Fruit fly (Drosophila melanogaster) whole organism, embryonic: Measurements from ENCODE around the gene CG6126.

Source experiments
- Abd-B ChIP-seq: fragments of 200-800 bp; sonication (Bioruptor generic); optimal IDR thresholded peaks from 2 replicates; lab custom pipeline; 2018; ENCODE audit warnings: missing biosample characterization, mild to moderate bottlenecking, missing genetic modification characterization, moderate library complexity
- Adf1 ChIP-seq: fragments of 200-800 bp; sonication (Bioruptor generic); IDR thresholded peaks from 2 replicates; pipeline ENCODE4 v1.3.6; 2022; ENCODE audit warnings: missing biosample characterization, missing genetic modification characterization
- Bgb ChIP-seq: fragments of 200-800 bp; sonication (Bioruptor generic); IDR thresholded peaks from 2 replicates; pipeline ENCODE4 v1.3.6; 2022; ENCODE audit warnings: missing biosample characterization, missing genetic modification characterization; ENCODE audit not compliant: partially characterized antibody
- Bteb2 ChIP-seq: fragments of 200-800 bp; sonication (Bioruptor generic); optimal IDR thresholded peaks from 2 replicates; lab custom pipeline; 2016; ENCODE audit warnings: missing biosample characterization, missing genetic modification characterization
- CG10267 ChIP-seq: fragments of 200-800 bp; sonication (Bioruptor generic); optimal IDR thresholded peaks from 2 replicates; lab custom pipeline; 2018; ENCODE audit warnings: missing biosample characterization, mild to moderate bottlenecking, missing genetic modification characterization, moderate library complexity
- CG10431 ChIP-seq: fragments of 200-800 bp; sonication (Bioruptor generic); optimal IDR thresholded peaks from 3 replicates; lab custom pipeline; 2018; ENCODE audit warnings: missing biosample characterization, mild to moderate bottlenecking, missing genetic modification characterization
- CG11456 ChIP-seq: fragments of 200-800 bp; sonication (Bioruptor generic); IDR thresholded peaks from 3 replicates; pipeline ENCODE4 v1.3.6; 2022; ENCODE audit warnings: missing biosample characterization, missing genetic modification characterization
- CG11723 ChIP-seq: fragments of 200-800 bp; sonication (Bioruptor generic); optimal IDR thresholded peaks from 2 replicates; lab custom pipeline; 2017; ENCODE audit warnings: missing biosample characterization, mild to moderate bottlenecking, missing genetic modification characterization
- CG17186 ChIP-seq: fragments of 200-800 bp; sonication (Bioruptor generic); optimal IDR thresholded peaks from 3 replicates; lab custom pipeline; 2017; ENCODE audit warnings: missing biosample characterization, missing genetic modification reagents, missing genetic modification characterization
- CG17328 ChIP-seq: fragments of 200-800 bp; sonication (Bioruptor generic); IDR thresholded peaks from 2 replicates; pipeline ENCODE4 v1.3.6; 2022; ENCODE audit warnings: missing biosample characterization, missing genetic modification characterization
- CG17359 ChIP-seq: fragments of 200-800 bp; sonication (Bioruptor generic); optimal IDR thresholded peaks from 3 replicates; lab custom pipeline; 2018; ENCODE audit warnings: missing biosample characterization, mild to moderate bottlenecking, missing genetic modification characterization, moderate library complexity
- CG18599 ChIP-seq: fragments of 200-800 bp; sonication (Bioruptor generic); optimal IDR thresholded peaks from 3 replicates; lab custom pipeline; 2017; ENCODE audit warnings: missing biosample characterization, missing genetic modification characterization, mild to moderate bottlenecking, moderate library complexity, missing genetic modification reagents
- CG2712 ChIP-seq: fragments of 200-800 bp; optimal IDR thresholded peaks from 3 replicates; lab custom pipeline; 2019; ENCODE audit warnings: missing biosample characterization, mild to moderate bottlenecking, missing genetic modification characterization, moderate library complexity
- CG30403 ChIP-seq: fragments of 200-800 bp; sonication (Bioruptor generic); optimal IDR thresholded peaks from 3 replicates; lab custom pipeline; 2016; ENCODE audit warnings: missing biosample characterization, missing genetic modification characterization
- CG31441 ChIP-seq: fragments of 200-800 bp; sonication (Bioruptor generic); IDR thresholded peaks from 2 replicates; pipeline ENCODE4 v1.3.6; 2022; ENCODE audit warnings: missing biosample characterization, missing genetic modification characterization
- CG3407 ChIP-seq: fragments of 200-800 bp; sonication (Bioruptor generic); optimal IDR thresholded peaks from 2 replicates; lab custom pipeline; 2018; ENCODE audit warnings: missing biosample characterization, mild to moderate bottlenecking, missing genetic modification characterization
- CG34422 ChIP-seq: fragments of 200-800 bp; sonication (Bioruptor generic); IDR thresholded peaks from 3 replicates; pipeline ENCODE4 v1.3.6; 2022; ENCODE audit warnings: missing biosample characterization, missing genetic modification characterization
- CG43689 ChIP-seq: fragments of 200-800 bp; sonication (Bioruptor generic); IDR thresholded peaks from 2 replicates; pipeline ENCODE4 v1.3.6; 2022; ENCODE audit warnings: missing biosample characterization, missing genetic modification characterization
- CG6854 ChIP-seq: fragments of 200-800 bp; sonication (Bioruptor generic); optimal IDR thresholded peaks from 3 replicates; lab custom pipeline; 2017; ENCODE audit warnings: missing biosample characterization, mild to moderate bottlenecking, missing genetic modification characterization
- CG7271 ChIP-seq: fragments of 200-800 bp; sonication (Bioruptor generic); optimal IDR thresholded peaks from 2 replicates; lab custom pipeline; 2018; ENCODE audit warnings: missing biosample characterization, mild to moderate bottlenecking, missing genetic modification characterization, moderate library complexity
- CG8924 ChIP-seq: fragments of 200-800 bp; optimal IDR thresholded peaks from 3 replicates; lab custom pipeline; 2019; ENCODE audit warnings: missing biosample characterization, mild to moderate bottlenecking, missing genetic modification characterization, moderate library complexity
- CG9727 ChIP-seq: fragments of 200-800 bp; sonication (Bioruptor generic); optimal IDR thresholded peaks from 3 replicates; lab custom pipeline; 2017; ENCODE audit warnings: missing biosample characterization, mild to moderate bottlenecking, missing genetic modification characterization
- CG9817 ChIP-seq: fragments of 200-800 bp; sonication (Bioruptor generic); optimal IDR thresholded peaks from 2 replicates; lab custom pipeline; 2018; ENCODE audit warnings: missing biosample characterization, mild to moderate bottlenecking, missing genetic modification characterization, moderate library complexity
- Doc3 ChIP-seq: fragments of 200-800 bp; sonication (Bioruptor generic); IDR thresholded peaks from 3 replicates; pipeline ENCODE4 v1.3.6; 2022; ENCODE audit warnings: missing biosample characterization, missing genetic modification characterization; ENCODE audit not compliant: partially characterized antibody
- Fer3 ChIP-seq: fragments of 200-800 bp; sonication (Bioruptor generic); optimal IDR thresholded peaks from 2 replicates; lab custom pipeline; 2018; ENCODE audit warnings: missing biosample characterization, mild to moderate bottlenecking, missing genetic modification characterization, moderate library complexity
- GATAe ChIP-seq: fragments of 200-800 bp; sonication (Bioruptor generic); conservative IDR thresholded peaks from 2 replicates; pipeline ENCODE4 v1.3.6; 2022; ENCODE audit warnings: missing biosample characterization, missing genetic modification characterization
- Gsc ChIP-seq: fragments of 200-800 bp; sonication (Bioruptor generic); IDR thresholded peaks from 2 replicates; pipeline ENCODE4 v1.3.6; 2022; ENCODE audit warnings: missing biosample characterization, missing genetic modification characterization
- H2.0 ChIP-seq: fragments of 200-800 bp; sonication (Bioruptor generic); IDR thresholded peaks from 2 replicates; pipeline ENCODE4 v1.3.6; 2022; ENCODE audit warnings: missing biosample characterization, missing genetic modification characterization
- Hr51 ChIP-seq, 2 experiments: fragments of 200-800 bp; sonication (Bioruptor generic); optimal IDR thresholded peaks; 2 replicates in 1 of 2; 3 replicates in 1 of 2; lab custom pipeline; 2016 to 2018; ENCODE audit warnings: missing biosample characterization in 2 of 2, missing genetic modification characterization in 2 of 2, mild to moderate bottlenecking in 1 of 2, moderate library complexity in 1 of 2
- Jarid2 ChIP-seq: fragments of 200-800 bp; sonication (Bioruptor generic); optimal IDR thresholded peaks from 3 replicates; lab custom pipeline; 2017; ENCODE audit warnings: mild to moderate bottlenecking, missing biosample characterization, missing genetic modification reagents, missing genetic modification characterization
- NfI ChIP-seq: fragments of 200-800 bp; sonication (Bioruptor generic); optimal IDR thresholded peaks from 3 replicates; lab custom pipeline; 2018; ENCODE audit warnings: missing biosample characterization, mild to moderate bottlenecking, missing genetic modification characterization, moderate library complexity
- Oli ChIP-seq: fragments of 200-800 bp; sonication (Bioruptor generic); optimal IDR thresholded peaks from 2 replicates; lab custom pipeline; 2018; ENCODE audit warnings: missing biosample characterization, mild to moderate bottlenecking, missing genetic modification characterization, moderate library complexity
- ara ChIP-seq: fragments of 200-800 bp; sonication (Bioruptor generic); IDR thresholded peaks from 2 replicates; pipeline ENCODE4 v1.3.6; 2022; ENCODE audit warnings: missing biosample characterization, missing genetic modification characterization
- bab2 ChIP-seq: fragments of 200-800 bp; sonication (Bioruptor generic); optimal IDR thresholded peaks from 2 replicates; lab custom pipeline; 2016; ENCODE audit warnings: missing biosample characterization, missing genetic modification characterization
- crc ChIP-seq: fragments of 200-800 bp; sonication (Bioruptor generic); optimal IDR thresholded peaks from 2 replicates; lab custom pipeline; 2016; ENCODE audit warnings: missing biosample characterization, missing genetic modification characterization
- croc ChIP-seq: fragments of 200-800 bp; sonication (Bioruptor generic); conservative IDR thresholded peaks from 3 replicates; pipeline ENCODE4 v1.3.6; 2022; ENCODE audit warnings: missing biosample characterization, missing genetic modification characterization
- cwo ChIP-seq: fragments of 200-800 bp; sonication (Bioruptor generic); optimal IDR thresholded peaks from 3 replicates; lab custom pipeline; 2017; ENCODE audit warnings: missing biosample characterization, missing genetic modification characterization, mild to moderate bottlenecking, moderate library complexity, missing genetic modification reagents
- da ChIP-seq: fragments of 200-800 bp; sonication (Bioruptor generic); optimal IDR thresholded peaks from 2 replicates; lab custom pipeline; 2016; ENCODE audit warnings: missing biosample characterization, missing genetic modification characterization
- dpn ChIP-seq, 2 experiments: fragments of 200-800 bp; sonication (Bioruptor generic); optimal IDR thresholded peaks; 3 replicates each; lab custom pipeline; 2016; ENCODE audit warnings: missing biosample characterization in 2 of 2, missing genetic modification characterization in 2 of 2
- esg ChIP-seq: fragments of 200-800 bp; sonication (Bioruptor generic); conservative IDR thresholded peaks from 2 replicates; pipeline ENCODE4 v1.3.6; 2022; ENCODE audit warnings: missing biosample characterization, missing genetic modification characterization
- ftz-f1 ChIP-seq: fragments of 200-800 bp; sonication (Bioruptor generic); optimal IDR thresholded peaks from 2 replicates; lab custom pipeline; 2016; ENCODE audit warnings: missing biosample characterization, missing genetic modification characterization
- gro ChIP-seq: fragments of 200-800 bp; sonication (Bioruptor generic); optimal IDR thresholded peaks from 2 replicates; lab custom pipeline; 2016; ENCODE audit warnings: missing biosample characterization, missing genetic modification characterization
- ind ChIP-seq: fragments of 200-800 bp; sonication (Bioruptor generic); optimal IDR thresholded peaks from 3 replicates; lab custom pipeline; 2016; ENCODE audit warnings: missing biosample characterization, missing genetic modification characterization
- nmo ChIP-seq: fragments of 200-800 bp; sonication (Bioruptor generic); optimal IDR thresholded peaks from 2 replicates; lab custom pipeline; 2018; ENCODE audit warnings: missing biosample characterization, mild to moderate bottlenecking, missing genetic modification characterization, moderate library complexity
- otp ChIP-seq: fragments of 200-800 bp; sonication (Bioruptor generic); IDR thresholded peaks from 3 replicates; pipeline ENCODE4, ENCODE4 v1.3.6; 2022; ENCODE audit warnings: missing biosample characterization, missing genetic modification characterization
- pb ChIP-seq: fragments of 200-800 bp; sonication (Bioruptor generic); optimal IDR thresholded peaks from 3 replicates; lab custom pipeline; 2016; ENCODE audit warnings: missing biosample characterization, missing genetic modification characterization
- peb ChIP-seq: fragments of 200-800 bp; sonication (Bioruptor generic); IDR thresholded peaks from 2 replicates; pipeline ENCODE4 v1.3.6; 2022; ENCODE audit warnings: missing biosample characterization, missing genetic modification characterization
- psq ChIP-seq: fragments of 200-800 bp; sonication (Bioruptor generic); optimal IDR thresholded peaks from 2 replicates; lab custom pipeline; 2017; ENCODE audit warnings: missing biosample characterization, missing genetic modification characterization

CG6126 gene

DNA sequence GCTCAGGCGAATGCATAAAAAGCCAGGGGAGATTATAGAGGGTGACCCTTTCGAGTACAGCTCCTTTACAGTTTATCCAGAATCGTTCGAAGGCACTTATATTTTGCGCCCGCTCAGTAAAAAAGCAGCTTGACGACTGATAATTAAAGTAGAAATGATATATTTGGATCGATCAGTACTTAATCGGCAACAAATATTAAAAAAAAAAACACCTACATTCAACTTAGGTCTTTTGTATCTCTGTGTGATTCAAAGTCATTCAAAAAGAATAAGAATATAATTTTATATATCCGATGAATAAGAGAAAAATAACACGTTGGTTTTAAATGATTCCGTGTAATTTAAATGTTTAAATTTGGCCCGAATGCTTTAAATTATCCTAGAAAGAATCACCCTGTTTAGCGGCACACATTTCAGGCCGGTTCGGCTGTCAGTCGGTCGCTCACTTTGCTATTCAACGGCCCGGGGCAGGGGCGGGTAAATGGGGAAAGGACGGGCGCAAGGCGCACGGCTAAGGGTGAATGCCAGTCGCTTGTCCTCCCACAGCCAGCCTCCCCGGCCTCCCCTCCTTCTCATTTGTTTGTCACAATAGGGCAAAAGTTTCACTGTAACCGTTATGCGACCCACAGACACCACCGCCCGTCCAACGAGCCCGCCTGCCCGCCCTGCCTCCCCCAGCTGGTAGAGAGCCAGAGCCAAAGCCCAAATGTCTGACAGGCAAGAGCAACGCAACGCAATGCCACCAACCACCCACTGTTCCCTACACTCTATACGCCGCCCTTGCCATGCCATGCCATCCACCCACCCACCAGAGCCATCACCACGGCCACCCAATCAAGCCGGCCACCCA is 10.2 kb upstream of the CG6126 start (continued):
- TF ChIP-seq CG9817 (tag; lab: Kevin White, UChicago) (peak; percentile 26), otp (no peak), CG3407 (peak; percentile 51), CG10267 (tag; lab: Kevin White, UChicago) (peak; percentile 66), Doc3 (no peak), CG17186 (GFP tag; lab: Kevin White, UChicago) (no peak), ara (GFP tag; lab: Robert Waterston, UW) (no peak), CG10431 (peak; percentile 26), Hr51 (GFP tag; optimal IDR thresholded peaks at IDR 0.05; lab: Kevin White, UChicago) (peak in 1 of 2 experiments; percentile 50), Oli (tag; lab: Kevin White, UChicago) (peak; percentile 43), NfI (peak; percentile 27), psq (GFP tag; lab: Kevin White, UChicago) (no peak), nmo (GFP tag; lab: Kevin White, UChicago) (peak; percentile 43), bab2 (no peak), Abd-B (no peak), CG34422 (peak; percentile 46; the same call in 1 of the 3 replicates), crc (GFP tag; lab: Kevin White, UChicago) (no peak), dpn (GFP tag; optimal IDR thresholded peaks at IDR 0.05; lab: Kevin White, UChicago) (peak in 1 of 2 experiments; percentile 12), CG18599 (GFP tag; lab: Kevin White, UChicago) (peak; percentile 87), da (GFP tag; lab: Kevin White, UChicago) (no peak), croc (no peak), ftz-f1 (GFP tag; lab: Kevin White, UChicago) (no peak), cwo (GFP tag; lab: Kevin White, UChicago) (peak; percentile 72), CG9727 (peak; percentile 74), CG2712 (tag; lab: Kevin White, UChicago) (peak; percentile 44), gro (GFP tag; lab: Kevin White, UChicago) (no peak), Adf1 (GFP tag; lab: Robert Waterston, UW) (peak; percentile 71; the same call in 1 of the 2 replicates), Jarid2 (GFP tag; lab: Kevin White, UChicago) (peak; percentile 45), Bteb2 (GFP tag; lab: Kevin White, UChicago) (no peak), CG7271 (tag; lab: Kevin White, UChicago) (no peak), CG17359 (peak; percentile 47), Fer3 (tag; lab: Kevin White, UChicago) (peak; percentile 32), CG30403 (GFP tag; lab: Kevin White, UChicago) (peak; percentile 56), CG31441 (GFP tag; lab: Robert Waterston, UW) (peak; percentile 73), CG11723 (GFP tag; lab: Kevin White, UChicago) (peak; percentile 15), CG6854 (GFP tag; lab: Kevin White, UChicago) (peak; percentile 73), CG43689 (GFP tag; lab: Robert Waterston, UW) (0 out of 2 replicates have a peak, but pooled peaks have one; percentile 29), Bgb (GFP tag; lab: Robert Waterston, UW) (peak; percentile 14; the same call in 1 of the 2 replicates), esg (GFP tag; lab: Robert Waterston, UW) (0 out of 2 replicates have a peak, but pooled peaks have one; percentile 18), Gsc (GFP tag; lab: Robert Waterston, UW) (no peak), pb (no peak), CG17328 (GFP tag; lab: Robert Waterston, UW) (no peak), H2.0 (GFP tag; lab: Robert Waterston, UW) (no peak), ind (peak; percentile 13), GATAe (GFP tag; lab: Robert Waterston, UW) (no peak), CG11456 (no peak; the same call in 2 of the 3 replicates), CG8924 (tag; lab: Kevin White, UChicago) (peak; percentile 35), peb (GFP tag; lab: Robert Waterston, UW) (no peak)
